Fruit fly (Drosophila melanogaster): Measurements from ENCODE around the gene CYLD.

Gene CYLD

DNA sequence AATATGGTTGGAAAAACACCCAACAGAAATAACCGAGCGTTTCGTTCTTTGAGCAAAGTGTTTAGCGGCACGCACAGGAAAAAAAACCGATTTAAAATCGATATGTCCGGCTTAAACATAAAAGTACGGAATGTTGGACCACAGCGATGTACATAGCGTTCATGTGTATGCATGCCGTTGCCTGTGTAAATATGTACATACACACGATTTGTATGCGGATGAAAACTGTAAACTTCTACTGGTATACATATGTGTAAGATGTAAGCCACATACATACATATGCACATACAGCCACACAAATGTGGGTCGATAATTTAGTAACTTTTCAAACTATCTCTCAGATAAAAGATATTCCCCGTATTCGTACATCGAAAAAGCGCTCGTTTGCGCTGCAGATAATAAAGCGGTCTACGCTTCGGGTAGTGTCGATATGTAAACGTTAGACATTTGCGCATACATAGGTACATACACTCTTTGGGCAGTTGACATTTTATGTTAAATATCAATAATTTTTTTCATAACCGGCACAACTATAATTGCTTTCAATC lies 49.9 kb downstream of the CYLD start:
- TF ChIP-seq Rel (GFP tag; optimal IDR thresholded peaks at IDR 0.05), result no peak
- peak; percentile 7 for TF ChIP-seq Rel (tag; optimal IDR thresholded peaks at IDR 0.05)
- TF ChIP-seq jim (GFP tag; optimal IDR thresholded peaks at IDR 0.05), result no peak
- no peak for TF ChIP-seq rgr (GFP tag; optimal IDR thresholded peaks at IDR 0.05)
- TF ChIP-seq ey (GFP tag; optimal IDR thresholded peaks at IDR 0.05), result no peak
- no peak for TF ChIP-seq CrebA (GFP tag; optimal IDR thresholded peaks at IDR 0.05; ENCODE audit: borderline replicate concordance)
- no peak for TF ChIP-seq tai (GFP tag; optimal IDR thresholded peaks at IDR 0.05)

DNA sequence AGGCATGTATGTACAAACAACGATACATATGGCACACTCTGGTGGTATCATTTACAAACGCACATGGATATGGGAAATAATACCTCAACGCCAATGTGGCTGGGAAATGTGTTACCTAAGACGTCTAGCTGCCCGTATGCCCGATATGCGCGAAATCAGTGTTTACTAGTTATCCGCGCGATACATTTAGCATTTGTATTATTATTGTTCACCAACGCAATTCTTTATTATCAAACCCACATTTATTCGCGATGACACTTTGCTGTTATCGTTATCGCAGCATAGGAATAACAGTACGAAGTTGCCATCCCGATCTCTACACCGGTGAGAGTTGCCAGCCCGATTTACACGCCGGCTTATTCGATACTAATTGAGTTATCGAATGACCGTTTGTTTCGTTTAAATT lies 52.9 kb downstream of the CYLD start, which contains the start of gene chico:
Gene chico, minus strand, starts transcription at position 294 of the 406 bp plus-strand sequence.
- no peak for TF ChIP-seq Dfd (GFP tag; optimal IDR thresholded peaks at IDR 0.05)
- no peak for TF ChIP-seq Rel (GFP tag; optimal IDR thresholded peaks at IDR 0.05)
- peak; percentile 18 for TF ChIP-seq Rel (tag; optimal IDR thresholded peaks at IDR 0.05)
- no peak for TF ChIP-seq CrebA (GFP tag; optimal IDR thresholded peaks at IDR 0.05; ENCODE audit: borderline replicate concordance)
- TF ChIP-seq Myc (optimal IDR thresholded peaks at IDR 0.05), result peak; percentile 38
- TF ChIP-seq Jra (GFP tag; optimal IDR thresholded peaks at IDR 0.05), result peak; percentile 22
- peak; percentile 4 for TF ChIP-seq Hr83 (GFP tag; optimal IDR thresholded peaks at IDR 0.05; ENCODE audit: poor library complexity, severe bottlenecking)
- TF ChIP-seq Dif (GFP tag; optimal IDR thresholded peaks at IDR 0.05; ENCODE audit: partially characterized antibody), result no peak
